Worm (Caenorhabditis elegans) whole organism, mixed stage, embryonic: ENCODE measurements around the gene gst-42.

ENCODE experiments used
- mls-2 ChIP-seq: sonication (generic microtip); optimal IDR thresholded peaks from 2 replicates; lab custom pipeline; 2016; ENCODE audit warnings: mild to moderate bottlenecking, missing genetic modification characterization, moderate library complexity, missing compliant biosample characterization
- pha-4 ChIP-seq: fragments of 150-350 bp; optimal IDR thresholded peaks from 2 replicates; lab custom pipeline; 2018; ENCODE audit warnings: missing biosample characterization, missing genetic modification reagents, missing genetic modification characterization
- sptf-1 ChIP-seq: sonication (generic microtip); optimal IDR thresholded peaks from 2 replicates; lab custom pipeline; 2017; ENCODE audit warnings: mild to moderate bottlenecking, missing genetic modification characterization, moderate library complexity, missing compliant biosample characterization

- TF ChIP-seq sptf-1 (no peak), mls-2 (tag; lab: Kevin White, UChicago) (no peak), pha-4 (tag; lab: Kevin White, UChicago) (no peak)
Observed at ce11 chrX:11716463-11716960, 11.2 kb downstream of the gst-42 start, which contains the start of gene C44C10.9.
